Worm (Caenorhabditis elegans): ENCODE data around the gene Y66D12A.7.

The Y66D12A.7 gene

ce11 chrIII:11580428-11580885 lies at the start of gene Y66D12A.7 (continued):
- TF ChIP-seq lin-15B (tag; optimal IDR thresholded peaks at IDR 0.05), result peak; percentile 53

- TF ChIP-seq fkh-10 (GFP tag; optimal IDR thresholded peaks at IDR 0.05) (no peak), C34B4.2 (tag; optimal IDR thresholded peaks at IDR 0.05) (no peak), ceh-8 (GFP tag; optimal IDR thresholded peaks at IDR 0.05) (no peak), xbp-1 (tag; optimal IDR thresholded peaks at IDR 0.05) (no peak)
Measured at ce11 chrIII:11629354-11629753, 49.1 kb upstream of the Y66D12A.7 start, which contains the start of gene Y66A7A.7. Gene Y66A7A.7 (minus strand): TSS chrIII:11629454.

- TF ChIP-seq nhr-20 (tag; optimal IDR thresholded peaks at IDR 0.05), result no peak
- TF ChIP-seq sup-37 (GFP tag; optimal IDR thresholded peaks at IDR 0.05), result no peak
- no peak for TF ChIP-seq elt-2 (tag; optimal IDR thresholded peaks at IDR 0.05)
Measured at ce11 chrIII:11627631-11628030, 47.4 kb upstream of the Y66D12A.7 start.

ce11 chrIII:11624838-11625292 lies 44.6 kb upstream of the Y66D12A.7 start, which contains the start of gene gly-8:
Gene gly-8 (plus strand): TSS chrIII:11625242.
- TF ChIP-seq lin-15B (tag; optimal IDR thresholded peaks at IDR 0.05), result no peak
- TF ChIP-seq elt-3 (tag; optimal IDR thresholded peaks at IDR 0.05), result peak in 1 of 6 experiments; percentile 33
- peak; percentile 56 for TF ChIP-seq blmp-1 (tag; optimal IDR thresholded peaks at IDR 0.05)
- TF ChIP-seq lin-35 (GFP tag; optimal IDR thresholded peaks at IDR 0.05), result peak in 1 of 2 experiments; percentile 8

ce11 chrIII:11616446-11616845 lies 36.2 kb upstream of the Y66D12A.7 start, which contains the start of gene ceh-91:
Gene ceh-91 (plus strand): TSS chrIII:11616746.
- TF ChIP-seq nhr-28 (tag; optimal IDR thresholded peaks at IDR 0.05) (no peak), nhr-84 (tag; optimal IDR thresholded peaks at IDR 0.05) (no peak), skn-1 (tag; optimal IDR thresholded peaks at IDR 0.05) (no peak), pqm-1 (tag; optimal IDR thresholded peaks at IDR 0.05) (no peak), fkh-4 (tag; optimal IDR thresholded peaks at IDR 0.05; ENCODE audit: borderline replicate concordance) (no peak)

- no peak for TF ChIP-seq ceh-63 (GFP tag; optimal IDR thresholded peaks at IDR 0.05)
- TF ChIP-seq xbp-1 (tag; optimal IDR thresholded peaks at IDR 0.05), result no peak
- TF ChIP-seq C16A3.4 (tag; optimal IDR thresholded peaks at IDR 0.05), result no peak
- TF ChIP-seq pax-3 (tag; optimal IDR thresholded peaks at IDR 0.05), result no peak
- no peak for TF ChIP-seq nhr-90 (tag; optimal IDR thresholded peaks at IDR 0.05; ENCODE audit: poor library complexity)
- no peak for TF ChIP-seq aha-1 (tag; optimal IDR thresholded peaks at IDR 0.05)
- no peak for TF ChIP-seq lsy-2 (tag; optimal IDR thresholded peaks at IDR 0.05)
- TF ChIP-seq F16B12.6 (tag; optimal IDR thresholded peaks at IDR 0.05), result no peak
- no peak for TF ChIP-seq zip-4 (GFP tag; optimal IDR thresholded peaks at IDR 0.05)
- TF ChIP-seq hpl-2 (GFP tag; optimal IDR thresholded peaks at IDR 0.05), result no peak
- no peak for TF ChIP-seq grh-1 (GFP tag; IDR thresholded peaks at IDR 0.05)
- no peak for TF ChIP-seq lin-39 (tag; optimal IDR thresholded peaks at IDR 0.05)
- no peak for TF ChIP-seq tbx-2 (tag; optimal IDR thresholded peaks at IDR 0.05)
- no peak for TF ChIP-seq irx-1 (tag; optimal IDR thresholded peaks at IDR 0.05)
- no peak for TF ChIP-seq unc-130 (tag; optimal IDR thresholded peaks at IDR 0.05)
Measured at ce11 chrIII:11615802-11616201, 35.5 kb upstream of the Y66D12A.7 start.

- no peak for TF ChIP-seq unc-30 (tag; optimal IDR thresholded peaks at IDR 0.05)
- TF ChIP-seq ceh-90 (tag; optimal IDR thresholded peaks at IDR 0.05), result no peak
- TF ChIP-seq sptf-1 (tag; optimal IDR thresholded peaks at IDR 0.05), result no peak
- no peak for TF ChIP-seq nhr-47 (tag; optimal IDR thresholded peaks at IDR 0.05)
- TF ChIP-seq mdl-1 (tag; optimal IDR thresholded peaks at IDR 0.05), result no peak
- no peak for TF ChIP-seq unc-130 (tag; optimal IDR thresholded peaks at IDR 0.05)
- no peak for TF ChIP-seq nhr-77 (tag; optimal IDR thresholded peaks at IDR 0.05)
- no peak for TF ChIP-seq nhr-237 (tag; optimal IDR thresholded peaks at IDR 0.05)
- TF ChIP-seq dpl-1 (GFP tag; optimal IDR thresholded peaks at IDR 0.05), result no peak
- TF ChIP-seq fkh-4 (tag; optimal IDR thresholded peaks at IDR 0.05; ENCODE audit: borderline replicate concordance), result no peak
- no peak for TF ChIP-seq isw-1 (GFP tag; IDR thresholded peaks at IDR 0.05)
- no peak for TF ChIP-seq efl-1 (optimal IDR thresholded peaks at IDR 0.05)
- no peak for TF ChIP-seq efl-1 (GFP tag; optimal IDR thresholded peaks at IDR 0.05 in 1 of 2)
- TF ChIP-seq unc-62 (GFP tag; optimal IDR thresholded peaks at IDR 0.05), result no peak
Measured at ce11 chrIII:11614874-11615273, 34.6 kb upstream of the Y66D12A.7 start.
